Fruit fly (Drosophila melanogaster) whole organism, embryonic: ENCODE measurements around the gene fbl.

Experiments used
- Awh ChIP-seq: fragments of 200-800 bp; sonication (Bioruptor generic); IDR thresholded peaks from 2 replicates; pipeline ENCODE4, ENCODE4 v1.3.6; 2022; ENCODE audit warnings: missing biosample characterization, missing genetic modification characterization
- BEAF-32 ChIP-seq: fragments of 200-800 bp; sonication (Bioruptor generic); optimal IDR thresholded peaks from 3 replicates; lab custom pipeline; 2017; ENCODE audit warnings: missing biosample characterization, missing genetic modification characterization, mild to moderate bottlenecking, moderate library complexity, missing genetic modification reagents
- Bgb ChIP-seq: fragments of 200-800 bp; sonication (Bioruptor generic); IDR thresholded peaks from 2 replicates; pipeline ENCODE4 v1.3.6; 2022; ENCODE audit warnings: missing biosample characterization, missing genetic modification characterization; ENCODE audit not compliant: partially characterized antibody
- CG12155 ChIP-seq: fragments of 200-800 bp; sonication (Bioruptor generic); optimal IDR thresholded peaks from 3 replicates; lab custom pipeline; 2016; ENCODE audit warnings: missing biosample characterization, missing genetic modification characterization
- CG12659 ChIP-seq: fragments of 200-800 bp; sonication (Bioruptor generic); optimal IDR thresholded peaks from 3 replicates; lab custom pipeline; 2017; ENCODE audit warnings: mild to moderate bottlenecking, missing biosample characterization, missing genetic modification reagents, missing genetic modification characterization
- CG12744 ChIP-seq: fragments of 200-800 bp; sonication (Bioruptor generic); optimal IDR thresholded peaks from 2 replicates; lab custom pipeline; 2016; ENCODE audit warnings: missing biosample characterization, missing genetic modification characterization
- CG12942 ChIP-seq: fragments of 200-800 bp; sonication (Bioruptor generic); optimal IDR thresholded peaks from 3 replicates; lab custom pipeline; 2016; ENCODE audit warnings: missing biosample characterization, missing genetic modification characterization
- CG14710 ChIP-seq: fragments of 200-800 bp; sonication (Bioruptor generic); optimal IDR thresholded peaks from 3 replicates; lab custom pipeline; 2019; ENCODE audit warnings: missing biosample characterization, mild to moderate bottlenecking, missing genetic modification characterization, moderate library complexity
- CG15479 ChIP-seq: fragments of 200-800 bp; sonication (Bioruptor generic); optimal IDR thresholded peaks from 3 replicates; lab custom pipeline; 2019; ENCODE audit warnings: missing biosample characterization, mild to moderate bottlenecking, missing genetic modification characterization, moderate library complexity
- CG17186 ChIP-seq: fragments of 200-800 bp; sonication (Bioruptor generic); optimal IDR thresholded peaks from 3 replicates; lab custom pipeline; 2017; ENCODE audit warnings: missing biosample characterization, missing genetic modification reagents, missing genetic modification characterization
- CG2199 ChIP-seq: fragments of 200-800 bp; sonication (Bioruptor generic); IDR thresholded peaks from 3 replicates; pipeline ENCODE4 v1.3.6; 2022; ENCODE audit warnings: missing biosample characterization, missing genetic modification characterization
- CG33213 ChIP-seq: fragments of 200-800 bp; sonication (Bioruptor generic); optimal IDR thresholded peaks from 3 replicates; lab custom pipeline; 2016; ENCODE audit warnings: missing biosample characterization, missing genetic modification characterization
- CG34376 ChIP-seq: fragments of 200-800 bp; sonication (Bioruptor generic); optimal IDR thresholded peaks from 2 replicates; lab custom pipeline; 2018; ENCODE audit warnings: missing biosample characterization, mild to moderate bottlenecking, missing genetic modification characterization
- CG4404 ChIP-seq: fragments of 200-800 bp; sonication (Bioruptor generic); IDR thresholded peaks from 2 replicates; pipeline ENCODE4 v1.3.6; 2022; ENCODE audit warnings: missing biosample characterization, missing genetic modification characterization
- CG4617 ChIP-seq: fragments of 200-800 bp; sonication (Bioruptor generic); optimal IDR thresholded peaks from 3 replicates; lab custom pipeline; 2016; ENCODE audit warnings: missing biosample characterization, missing genetic modification characterization, borderline replicate concordance
- Chrac-16 ChIP-seq: fragments of 200-800 bp; sonication (Bioruptor generic); optimal IDR thresholded peaks from 3 replicates; lab custom pipeline; 2016; ENCODE audit warnings: missing biosample characterization, missing genetic modification characterization
- Dp ChIP-seq: fragments of 200-800 bp; sonication (Bioruptor generic); optimal IDR thresholded peaks from 2 replicates; lab custom pipeline; 2018; ENCODE audit warnings: missing biosample characterization, mild to moderate bottlenecking, missing genetic modification characterization, moderate library complexity
- Eip74EF ChIP-seq, 2 experiments: fragments of 200-800 bp in 1 of 2; fragments of >200 bp in 1 of 2; sonication (Bioruptor generic) in 1 of 2; optimal IDR thresholded peaks; 2 replicates each; lab custom pipeline; 2017 to 2019; ENCODE audit warnings: missing biosample characterization in 2 of 2, missing genetic modification characterization in 2 of 2, mild to moderate bottlenecking in 1 of 2, moderate library complexity in 1 of 2
- Ets65A ChIP-seq: fragments of 200-800 bp; sonication (Bioruptor generic); peaks from one replicate; lab custom pipeline; 2016; ENCODE audit warnings: missing biosample characterization, missing genetic modification characterization
- Hand ChIP-seq: fragments of 200-800 bp; sonication (Bioruptor generic); optimal IDR thresholded peaks from 2 replicates; lab custom pipeline; 2017; ENCODE audit warnings: mild to moderate bottlenecking, missing biosample characterization, missing genetic modification reagents, missing genetic modification characterization
- HmgZ ChIP-seq: fragments of 200-800 bp; sonication (Bioruptor generic); optimal IDR thresholded peaks from 2 replicates; lab custom pipeline; 2018; ENCODE audit warnings: missing biosample characterization, mild to moderate bottlenecking, missing genetic modification characterization
- Hsf ChIP-seq: fragments of 200-800 bp; sonication (Bioruptor generic); optimal IDR thresholded peaks from 3 replicates; lab custom pipeline; 2016; ENCODE audit warnings: missing biosample characterization, missing genetic modification characterization
- MBD-R2 ChIP-seq: fragments of 200-800 bp; sonication (Bioruptor generic); IDR thresholded peaks from 2 replicates; pipeline ENCODE4 v1.3.6; 2022; ENCODE audit warnings: missing biosample characterization, missing genetic modification characterization
- MESR4 ChIP-seq: fragments of 200-800 bp; sonication (Bioruptor generic); optimal IDR thresholded peaks from 2 replicates; lab custom pipeline; 2018; ENCODE audit warnings: missing biosample characterization, mild to moderate bottlenecking, missing genetic modification characterization, moderate library complexity
- Med ChIP-seq: fragments of 200-800 bp; sonication (Bioruptor generic); peaks from one replicate; lab custom pipeline; 2016; ENCODE audit warnings: missing biosample characterization, missing genetic modification characterization, mild to moderate bottlenecking, inconsistent platforms, moderate library complexity
- Meics ChIP-seq: fragments of 200-800 bp; sonication (Bioruptor generic); optimal IDR thresholded peaks from 2 replicates; lab custom pipeline; 2017; ENCODE audit warnings: missing biosample characterization, mild to moderate bottlenecking, missing genetic modification characterization
- Oli ChIP-seq: fragments of 200-800 bp; sonication (Bioruptor generic); optimal IDR thresholded peaks from 2 replicates; lab custom pipeline; 2018; ENCODE audit warnings: missing biosample characterization, mild to moderate bottlenecking, missing genetic modification characterization, moderate library complexity
- Pdp1 ChIP-seq, 2 experiments: fragments of 200-800 bp; sonication (Bioruptor generic); optimal IDR thresholded peaks; 3 replicates each; lab custom pipeline; 2016; ENCODE audit warnings: missing biosample characterization in 2 of 2, missing genetic modification characterization in 2 of 2, mild to moderate bottlenecking in 1 of 2, moderate library complexity in 1 of 2
- Poxn ChIP-seq: fragments of 200-800 bp; sonication (Bioruptor generic); IDR thresholded peaks from 2 replicates; pipeline ENCODE4 v1.3.6; 2022; ENCODE audit warnings: missing biosample characterization, missing genetic modification characterization
- Scr ChIP-seq: fragments of 200-800 bp; sonication (Bioruptor generic); IDR thresholded peaks from 2 replicates; pipeline ENCODE4 v1.3.6; 2022; ENCODE audit warnings: missing biosample characterization, missing genetic modification characterization; ENCODE audit not compliant: partially characterized antibody
- YL-1 ChIP-seq: fragments of 200-800 bp; sonication (Bioruptor generic); optimal IDR thresholded peaks from 3 replicates; lab custom pipeline; 2017; ENCODE audit warnings: missing biosample characterization, mild to moderate bottlenecking, missing genetic modification characterization
- ab ChIP-seq: fragments of 200-800 bp; sonication (Bioruptor generic); optimal IDR thresholded peaks from 2 replicates; lab custom pipeline; 2016; ENCODE audit warnings: missing biosample characterization, missing genetic modification characterization
- bsh ChIP-seq, 2 experiments: fragments of 200-800 bp; sonication (Bioruptor generic); optimal IDR thresholded peaks; 2 replicates each; lab custom pipeline; 2017 to 2018; ENCODE audit warnings: mild to moderate bottlenecking in 2 of 2, missing biosample characterization in 2 of 2, missing genetic modification characterization in 2 of 2, moderate library complexity in 1 of 2
- crp ChIP-seq, 2 experiments: fragments of 200-800 bp; sonication (Bioruptor generic); optimal IDR thresholded peaks; 2 replicates in 1 of 2; 3 replicates in 1 of 2; lab custom pipeline; 2017; ENCODE audit warnings: missing biosample characterization in 2 of 2, missing genetic modification characterization in 2 of 2, mild to moderate bottlenecking in 1 of 2, moderate library complexity in 1 of 2
- gro ChIP-seq: fragments of 200-800 bp; sonication (Bioruptor generic); optimal IDR thresholded peaks from 2 replicates; lab custom pipeline; 2016; ENCODE audit warnings: missing biosample characterization, missing genetic modification characterization
- hkb ChIP-seq, 2 experiments: fragments of 200-800 bp in 1 of 2; fragments of >200 bp in 1 of 2; sonication (Bioruptor generic) in 1 of 2; IDR thresholded peaks in 1 of 2; optimal IDR thresholded peaks in 1 of 2; 2 replicates each; pipeline versions ENCODE4 v1.3.6 to Lab custom; 2017 to 2022; ENCODE audit warnings: missing biosample characterization in 1 of 2, missing genetic modification characterization in 1 of 2
- inv ChIP-seq: fragments of 200-800 bp; sonication (Bioruptor generic); IDR thresholded peaks from 2 replicates; pipeline ENCODE4 v1.3.6; 2022; ENCODE audit warnings: missing biosample characterization, missing genetic modification characterization; ENCODE audit not compliant: partially characterized antibody
- klu ChIP-seq: fragments of 200-800 bp; sonication (Bioruptor generic); IDR thresholded peaks from 2 replicates; pipeline ENCODE4 v1.3.6; 2022; ENCODE audit warnings: missing biosample characterization, missing genetic modification characterization
- mam ChIP-seq: fragments of 200-800 bp; sonication (Bioruptor generic); optimal IDR thresholded peaks from 3 replicates; lab custom pipeline; 2016; ENCODE audit warnings: missing biosample characterization, missing genetic modification characterization
- mirr ChIP-seq: fragments of 200-800 bp; sonication (Bioruptor generic); optimal IDR thresholded peaks from 3 replicates; lab custom pipeline; 2018; ENCODE audit warnings: missing biosample characterization, mild to moderate bottlenecking, missing genetic modification characterization
- pb ChIP-seq: fragments of 200-800 bp; sonication (Bioruptor generic); optimal IDR thresholded peaks from 3 replicates; lab custom pipeline; 2016; ENCODE audit warnings: missing biosample characterization, missing genetic modification characterization
- ranshi ChIP-seq: fragments of 200-800 bp; sonication (Bioruptor generic); IDR thresholded peaks from 2 replicates; pipeline ENCODE4 v1.3.6; 2022; ENCODE audit warnings: missing biosample characterization, missing genetic modification characterization
- row ChIP-seq: fragments of 200-800 bp; sonication (Bioruptor generic); IDR thresholded peaks from 3 replicates; pipeline ENCODE4 v1.3.6; 2022; ENCODE audit warnings: missing biosample characterization, missing genetic modification characterization
- scrt ChIP-seq: fragments of 200-800 bp; sonication (Bioruptor generic); optimal IDR thresholded peaks from 2 replicates; lab custom pipeline; 2018; ENCODE audit warnings: missing biosample characterization, mild to moderate bottlenecking, missing genetic modification characterization, moderate library complexity
- sna ChIP-seq: fragments of 200-800 bp; sonication (Bioruptor generic); IDR thresholded peaks from 2 replicates; pipeline ENCODE4 v1.3.6; 2022; ENCODE audit warnings: missing biosample characterization, missing genetic modification characterization; ENCODE audit not compliant: partially characterized antibody
- stc ChIP-seq: fragments of 200-800 bp; sonication (Bioruptor generic); IDR thresholded peaks from 2 replicates; pipeline ENCODE4 v1.3.6; 2022; ENCODE audit warnings: missing biosample characterization, missing genetic modification characterization
- toy ChIP-seq: fragments of 200-800 bp; sonication (Bioruptor generic); IDR thresholded peaks from 2 replicates; pipeline ENCODE4 v1.3.6; 2022; ENCODE audit warnings: missing biosample characterization, missing genetic modification characterization
- unpg ChIP-seq: fragments of 200-800 bp; sonication (Bioruptor generic); optimal IDR thresholded peaks from 3 replicates; lab custom pipeline; 2018; ENCODE audit warnings: missing biosample characterization, mild to moderate bottlenecking, missing genetic modification characterization, moderate library complexity
- vvl ChIP-seq: fragments of 200-800 bp; sonication (Bioruptor generic); IDR thresholded peaks from 2 replicates; pipeline ENCODE4 v1.3.6; 2022; ENCODE audit warnings: missing biosample characterization, missing genetic modification characterization

The fbl gene

dm6 chr3L:20430182-20430581 lies 46.0 kb downstream of the fbl start, which contains the start of gene CG5262 (continued):
- TF ChIP-seq ab, result no peak
- no peak for TF ChIP-seq CG34376 (GFP tag; lab: Kevin White, UChicago)
- peak; percentile 90 for TF ChIP-seq Dp
- TF ChIP-seq Meics (GFP tag; lab: Kevin White, UChicago), result no peak
- TF ChIP-seq hkb (optimal IDR thresholded peaks at IDR 0.05; lab: Kevin White, UChicago), result no peak
- TF ChIP-seq hkb (GFP tag; IDR thresholded peaks at IDR 0.05; lab: Robert Waterston, UW), result no peak
- TF ChIP-seq gro (GFP tag; lab: Kevin White, UChicago), result no peak
- TF ChIP-seq sna (GFP tag; lab: Robert Waterston, UW), result 0 out of 2 replicates have a peak, but pooled peaks have one; percentile 15
- TF ChIP-seq klu, result no peak
- peak; percentile 76 for TF ChIP-seq vvl (GFP tag; lab: Robert Waterston, UW)
- no peak for TF ChIP-seq CG12155 (GFP tag; lab: Kevin White, UChicago)
- peak; percentile 9 for TF ChIP-seq Med (GFP tag; lab: Kevin White, UChicago)
- TF ChIP-seq Poxn (GFP tag; lab: Robert Waterston, UW), result no peak
- peak; percentile 47 for TF ChIP-seq HmgZ (tag; lab: Kevin White, UChicago)
- TF ChIP-seq CG12659 (GFP tag; lab: Kevin White, UChicago), result peak; percentile 21
- no peak for TF ChIP-seq Eip74EF (GFP tag; optimal IDR thresholded peaks at IDR 0.05; lab: Kevin White, UChicago)
- TF ChIP-seq CG4617 (GFP tag; lab: Kevin White, UChicago), result peak; percentile 83
- TF ChIP-seq CG15479, result peak; percentile 65
- TF ChIP-seq BEAF-32 (GFP tag; lab: Kevin White, UChicago), result peak; percentile 39
- peak; percentile 15 for TF ChIP-seq CG33213 (GFP tag; lab: Kevin White, UChicago)
- TF ChIP-seq Bgb (GFP tag; lab: Robert Waterston, UW), result peak; percentile 36; the same call in 1 of the 2 replicates
- TF ChIP-seq mam, result no peak
- peak; percentile 56 for TF ChIP-seq YL-1
- TF ChIP-seq Scr, result peak; percentile 28; the same call in 1 of the 2 replicates
- no peak for TF ChIP-seq CG12942
- no peak for TF ChIP-seq bsh (GFP tag; optimal IDR thresholded peaks at IDR 0.05; lab: Kevin White, UChicago)
- TF ChIP-seq MBD-R2 (GFP tag; lab: Robert Waterston, UW), result peak; percentile 64
- no peak for TF ChIP-seq mirr (GFP tag; lab: Kevin White, UChicago)
- no peak for TF ChIP-seq pb
- TF ChIP-seq CG17186 (GFP tag; lab: Kevin White, UChicago), result peak; percentile 21
- no peak for TF ChIP-seq toy (GFP tag; lab: Robert Waterston, UW)
- TF ChIP-seq Oli (tag; lab: Kevin White, UChicago), result no peak
- TF ChIP-seq CG14710 (tag; lab: Kevin White, UChicago), result peak; percentile 31
- TF ChIP-seq CG2199 (GFP tag; lab: Robert Waterston, UW), result peak; percentile 48; the same call in 1 of the 3 replicates
- peak in 1 of 2 experiments; percentile 55 for TF ChIP-seq Pdp1 (GFP tag; optimal IDR thresholded peaks at IDR 0.05; lab: Kevin White, UChicago)
- no peak for TF ChIP-seq inv (GFP tag; lab: Robert Waterston, UW)
- TF ChIP-seq Ets65A, result no peak
- no peak for TF ChIP-seq CG12744 (GFP tag; lab: Kevin White, UChicago)
- TF ChIP-seq Awh (GFP tag; lab: Robert Waterston, UW), result no peak
- TF ChIP-seq Hsf (GFP tag; lab: Kevin White, UChicago), result no peak
- TF ChIP-seq row (GFP tag; lab: Robert Waterston, UW), result 0 out of 3 replicates have a peak, but pooled peaks have one; percentile 16
- peak in 1 of 2 experiments; percentile 69 for TF ChIP-seq crp (GFP tag; optimal IDR thresholded peaks at IDR 0.05; lab: Kevin White, UChicago)
- TF ChIP-seq CG4404 (GFP tag; lab: Robert Waterston, UW), result no peak
- no peak for TF ChIP-seq scrt (GFP tag; lab: Kevin White, UChicago)
- no peak for TF ChIP-seq ranshi (GFP tag; lab: Robert Waterston, UW)
- TF ChIP-seq Hand, result no peak
- peak; percentile 67 for TF ChIP-seq MESR4 (GFP tag; lab: Kevin White, UChicago)
- TF ChIP-seq Chrac-16 (GFP tag; lab: Kevin White, UChicago), result no peak
- no peak for TF ChIP-seq stc
- TF ChIP-seq unpg (GFP tag; lab: Kevin White, UChicago), result no peak
